Worm (Caenorhabditis elegans): ENCODE data around the gene asp-16.
"Not testable (repeated sequence)": the region's sequence is repeated elsewhere in the genome, so short reads cannot be mapped to it uniquely, and the experiment has no call there.

The asp-16 gene

DNA sequence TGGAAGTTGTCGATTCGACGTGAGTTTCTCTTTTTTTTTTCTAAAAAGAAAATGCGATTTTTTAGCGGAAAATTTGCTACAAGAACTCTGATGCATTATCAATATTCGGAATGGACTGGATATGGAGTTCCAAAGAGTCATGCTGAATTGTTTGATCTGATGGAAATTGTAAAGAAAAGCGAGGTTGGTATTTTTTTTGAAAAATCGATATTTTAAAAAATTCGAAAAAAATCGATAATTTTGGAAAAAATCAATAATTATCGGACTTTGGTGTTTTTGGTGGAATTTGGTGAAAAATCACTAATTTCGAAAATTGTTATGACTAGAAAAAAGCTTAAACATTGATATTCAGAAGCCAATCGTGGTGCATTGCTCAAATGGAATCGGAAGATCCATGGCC is 23.2 kb downstream of the asp-16 start:
- TF ChIP-seq ztf-3 (GFP tag; optimal IDR thresholded peaks at IDR 0.05) (no peak), F22D6.2 (tag; optimal IDR thresholded peaks at IDR 0.05) (no peak), zim-3 (tag; optimal IDR thresholded peaks at IDR 0.05) (no peak), rpc-1 (optimal IDR thresholded peaks at IDR 0.05) (no peak), rpc-1 (tag; optimal IDR thresholded peaks at IDR 0.05) (no peak), hmg-20 (GFP tag; IDR thresholded peaks at IDR 0.05) (no peak), snpc-1.1 (tag; optimal IDR thresholded peaks at IDR 0.05; ENCODE audit: insufficient read depth) (no peak), F57C9.4 (tag; optimal IDR thresholded peaks at IDR 0.05) (no peak), mcd-1 (GFP tag; IDR thresholded peaks at IDR 0.05) (no peak), ceh-58 (GFP tag; IDR thresholded peaks at IDR 0.05) (no peak), ztf-26 (tag; optimal IDR thresholded peaks at IDR 0.05) (no peak), lsy-27 (tag; optimal IDR thresholded peaks at IDR 0.05; ENCODE audit: borderline replicate concordance, insufficient read depth) (no peak), F55B11.4 (tag; optimal IDR thresholded peaks at IDR 0.05; ENCODE audit: borderline replicate concordance, insufficient read depth) (no peak)

DNA sequence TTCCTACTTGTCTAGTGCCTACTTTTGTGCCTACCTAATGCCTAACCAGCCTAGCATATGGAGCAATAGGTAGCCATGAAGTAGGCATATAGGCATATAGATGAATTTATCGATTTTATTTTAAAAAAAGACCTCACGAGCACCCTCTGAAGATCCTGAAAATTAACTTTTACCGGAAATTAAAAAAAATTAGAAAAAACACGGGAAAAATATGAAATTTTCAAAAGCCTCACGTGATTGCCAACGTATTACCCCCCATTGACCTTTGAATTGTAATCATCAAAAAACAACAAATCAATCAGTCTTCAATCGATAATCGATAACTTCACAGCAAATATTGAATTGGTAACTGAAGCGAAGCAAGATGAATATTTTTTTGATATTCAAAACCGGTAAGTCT is 28.1 kb downstream of the asp-16 start, which contains the start of gene Y39B6A.30:
TSS of gene Y39B6A.30 (plus strand) at position 301 of the 400 bp plus-strand sequence.
- not testable (repeated sequence) for TF ChIP-seq rpc-1 (optimal IDR thresholded peaks at IDR 0.05); rpc-1 (tag; optimal IDR thresholded peaks at IDR 0.05); dox-1 (GFP tag; IDR thresholded peaks at IDR 0.05); ceh-91 (GFP tag; IDR thresholded peaks at IDR 0.05)

DNA sequence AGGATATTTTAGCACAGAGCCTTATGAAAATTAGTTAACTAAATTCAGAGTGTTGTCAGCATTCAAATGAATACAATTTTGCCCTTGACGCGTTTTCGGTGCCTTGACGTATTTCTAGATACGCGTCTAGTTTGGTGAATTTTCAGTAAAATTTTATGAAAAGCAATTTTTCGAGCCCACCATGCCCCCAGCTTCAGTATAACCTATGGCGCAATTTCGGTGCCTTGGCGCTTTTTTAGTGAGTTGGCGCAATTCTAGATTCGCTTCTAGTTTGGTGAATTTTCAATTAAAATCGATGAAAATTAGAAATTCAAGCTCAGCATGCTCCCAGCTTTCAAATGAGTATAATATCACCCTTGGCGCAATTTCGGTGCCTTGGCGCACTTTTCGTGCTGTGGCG is 29.2 kb downstream of the asp-16 start:
- TF ChIP-seq T07F8.4 (tag; optimal IDR thresholded peaks at IDR 0.05): no peak
- TF ChIP-seq egrh-3 (GFP tag; IDR thresholded peaks at IDR 0.05): no peak
- no peak for TF ChIP-seq hsf-1 (GFP tag; IDR thresholded peaks at IDR 0.05)
- no peak for TF ChIP-seq repo-1 (tag; optimal IDR thresholded peaks at IDR 0.05)
- no peak for TF ChIP-seq T26A5.8 (tag; optimal IDR thresholded peaks at IDR 0.05)
- no peak for TF ChIP-seq hlh-12 (tag; optimal IDR thresholded peaks at IDR 0.05)
- TF ChIP-seq madf-8 (GFP tag; conservative IDR thresholded peaks at IDR 0.05): no peak
- no peak for TF ChIP-seq F57A8.1 (GFP tag; optimal IDR thresholded peaks at IDR 0.05)
- no peak for TF ChIP-seq ztf-22 (GFP tag; optimal IDR thresholded peaks at IDR 0.05)
- no peak for TF ChIP-seq ccch-3 (GFP tag; optimal IDR thresholded peaks at IDR 0.05)
- no peak for TF ChIP-seq mes-4 (tag; optimal IDR thresholded peaks at IDR 0.05)
- no peak for TF ChIP-seq tbp1 (GFP tag; optimal IDR thresholded peaks at IDR 0.05)
- no peak for TF ChIP-seq nfyb-1 (GFP tag; IDR thresholded peaks at IDR 0.05)
- no peak for TF ChIP-seq nfya-2 (GFP tag; IDR thresholded peaks at IDR 0.05)
- TF ChIP-seq sea-2 (GFP tag; IDR thresholded peaks at IDR 0.05): no peak
- no peak for TF ChIP-seq ztf-3 (GFP tag; optimal IDR thresholded peaks at IDR 0.05)
- no peak for TF ChIP-seq nhr-90 (tag; optimal IDR thresholded peaks at IDR 0.05)

DNA sequence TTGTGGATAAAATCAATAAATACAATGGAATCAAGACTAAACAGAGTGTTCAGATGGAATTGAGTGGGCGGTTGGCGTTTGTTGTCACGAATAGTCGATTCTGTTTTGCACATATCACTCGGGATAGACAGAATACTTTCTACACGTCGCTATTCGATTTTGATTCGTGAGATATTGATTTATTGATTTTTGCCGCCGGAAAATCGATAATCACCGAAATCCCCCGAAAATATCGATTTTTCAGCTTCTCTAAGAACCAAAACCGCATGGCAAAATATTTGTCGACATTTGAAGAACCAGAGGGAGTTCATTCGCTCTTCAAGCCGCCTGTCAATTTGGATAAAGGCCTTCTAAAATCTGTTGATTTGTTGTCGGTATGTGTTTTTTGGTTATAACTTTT is 32.0 kb downstream of the asp-16 start:
- TF ChIP-seq atf-7 (tag; optimal IDR thresholded peaks at IDR 0.05) (no peak), ztf-3 (GFP tag; optimal IDR thresholded peaks at IDR 0.05) (no peak), snpc-4 (GFP tag; optimal IDR thresholded peaks at IDR 0.05) (no peak), snpc-4 (tag; optimal IDR thresholded peaks at IDR 0.05) (no peak), nhr-120 (GFP tag; IDR thresholded peaks at IDR 0.05) (no peak), C17E4.6 (GFP tag; IDR thresholded peaks at IDR 0.05) (no peak), madf-6 (GFP tag; IDR thresholded peaks at IDR 0.05) (no peak), mxl-1 (tag; optimal IDR thresholded peaks at IDR 0.05) (no peak), fkh-3 (tag; optimal IDR thresholded peaks at IDR 0.05) (no peak), F22D6.2 (tag; optimal IDR thresholded peaks at IDR 0.05) (no peak), efl-1 (GFP tag; optimal IDR thresholded peaks at IDR 0.05) (no peak), tbx-9 (tag; optimal IDR thresholded peaks at IDR 0.05; ENCODE audit: borderline replicate concordance) (no peak), madf-10 (tag; optimal IDR thresholded peaks at IDR 0.05) (no peak), hrde-1 (tag; optimal IDR thresholded peaks at IDR 0.05; ENCODE audit: borderline replicate concordance) (no peak), egl-44 (GFP tag; IDR thresholded peaks at IDR 0.05) (no peak), K12H6.12 (tag; optimal IDR thresholded peaks at IDR 0.05) (no peak), ceh-58 (GFP tag; IDR thresholded peaks at IDR 0.05) (no peak), bed-1 (GFP tag; IDR thresholded peaks at IDR 0.05) (no peak), Y53G8AR.9 (GFP tag; conservative IDR thresholded peaks at IDR 0.05) (no peak)
